Fruit fly (Drosophila melanogaster): ENCODE measurements around the gene subdued.

Gene subdued

dm6 chr3R:19644094-19644900, 1.8 kb upstream of the subdued start, which contains the start of gene Vha13 (continued):
- TF ChIP-seq CG17802 (tag; optimal IDR thresholded peaks at IDR 0.05) (no peak), CG16813 (GFP tag; IDR thresholded peaks at IDR 0.05; ENCODE audit: partially characterized antibody) (peak; percentile 63), repo (GFP tag; optimal IDR thresholded peaks at IDR 0.05) (peak; percentile 41), ERR (GFP tag; optimal IDR thresholded peaks at IDR 0.05) (no peak), CG12104 (GFP tag; optimal IDR thresholded peaks at IDR 0.05) (no peak), sim (GFP tag; IDR thresholded peaks at IDR 0.05) (no peak), bigmax (GFP tag; optimal IDR thresholded peaks at IDR 0.05) (peak; percentile 7), Mes4 (GFP tag; optimal IDR thresholded peaks at IDR 0.05) (no peak), CG12769 (tag; optimal IDR thresholded peaks at IDR 0.05) (peak; percentile 55), maf-S (GFP tag; optimal IDR thresholded peaks at IDR 0.05) (peak; percentile 48), Atf3 (GFP tag; optimal IDR thresholded peaks at IDR 0.05) (peak; percentile 60), nmo (GFP tag; optimal IDR thresholded peaks at IDR 0.05) (peak; percentile 36), HLH4C (GFP tag; IDR thresholded peaks at IDR 0.05; ENCODE audit: partially characterized antibody) (peak; percentile 7; the same call in 1 of the 3 replicates), kni (GFP tag; optimal IDR thresholded peaks at IDR 0.05) (peak; percentile 31), en (GFP tag; optimal IDR thresholded peaks at IDR 0.05) (no peak), CrebB (tag; optimal IDR thresholded peaks at IDR 0.05) (peak; percentile 36), cwo (GFP tag; optimal IDR thresholded peaks at IDR 0.05) (no peak), twi (tag; optimal IDR thresholded peaks at IDR 0.05) (no peak), CG12391 (tag; optimal IDR thresholded peaks at IDR 0.05) (peak; percentile 36), tx (GFP tag; optimal IDR thresholded peaks at IDR 0.05) (no peak), ems (GFP tag; optimal IDR thresholded peaks at IDR 0.05) (no peak), CG15479 (GFP tag; optimal IDR thresholded peaks at IDR 0.05) (no peak), CG13287 (GFP tag; IDR thresholded peaks at IDR 0.05; ENCODE audit: partially characterized antibody) (peak; percentile 18), luna (GFP tag; optimal IDR thresholded peaks at IDR 0.05) (no peak), Lim3 (GFP tag; IDR thresholded peaks at IDR 0.05) (no peak), Asciz (GFP tag; optimal IDR thresholded peaks at IDR 0.05) (no peak), so (GFP tag; IDR thresholded peaks at IDR 0.05) (no peak), Oli (tag; optimal IDR thresholded peaks at IDR 0.05) (no peak), scrt (GFP tag; optimal IDR thresholded peaks at IDR 0.05) (peak; percentile 42), lov (optimal IDR thresholded peaks at IDR 0.05) (no peak), lov (GFP tag; IDR thresholded peaks at IDR 0.05) (peak; percentile 82), Hr51 (GFP tag; optimal IDR thresholded peaks at IDR 0.05) (peak in 1 of 2 experiments; percentile 53), CG6254 (GFP tag; optimal IDR thresholded peaks at IDR 0.05) (no peak), slou (GFP tag; optimal IDR thresholded peaks at IDR 0.05) (peak; percentile 0), Spps (tag; optimal IDR thresholded peaks at IDR 0.05) (no peak), CG17912 (GFP tag; optimal IDR thresholded peaks at IDR 0.05) (no peak), CG3726 (GFP tag; IDR thresholded peaks at IDR 0.05) (no peak), CG12071 (GFP tag; optimal IDR thresholded peaks at IDR 0.05) (peak; percentile 53), nerfin-1 (tag; optimal IDR thresholded peaks at IDR 0.05) (peak; percentile 40), toy (GFP tag; IDR thresholded peaks at IDR 0.05) (no peak), CG11723 (GFP tag; optimal IDR thresholded peaks at IDR 0.05) (no peak), peb (GFP tag; IDR thresholded peaks at IDR 0.05) (peak; percentile 36; the same call in 1 of the 2 replicates), CG8944 (GFP tag; optimal IDR thresholded peaks at IDR 0.05) (peak; percentile 53), CG9932 (GFP tag; IDR thresholded peaks at IDR 0.05) (peak; percentile 91), CG11504 (tag; optimal IDR thresholded peaks at IDR 0.05) (no peak), h (optimal IDR thresholded peaks at IDR 0.05) (no peak), Nf-YB (GFP tag; optimal IDR thresholded peaks at IDR 0.05) (no peak), dan (GFP tag; IDR thresholded peaks at IDR 0.05) (no peak), CG7987 (GFP tag; optimal IDR thresholded peaks at IDR 0.05) (peak; percentile 57)

Measured in whole organism, embryonic.